Fruit fly (Drosophila melanogaster) whole organism, embryonic: ENCODE data around the gene CG15742.

ENCODE experiments used
- Asciz ChIP-seq: fragments of 200-800 bp; sonication (Bioruptor generic); optimal IDR thresholded peaks from 2 replicates; lab custom pipeline; 2017; ENCODE audit warnings: missing biosample characterization, mild to moderate bottlenecking, missing genetic modification characterization, missing genetic modification reagents
- CG12071 ChIP-seq: fragments of 200-800 bp; sonication (Bioruptor generic); optimal IDR thresholded peaks from 3 replicates; lab custom pipeline; 2018; ENCODE audit warnings: missing biosample characterization, mild to moderate bottlenecking, missing genetic modification characterization
- CG15269 ChIP-seq: fragments of 200-800 bp; sonication (Bioruptor generic); optimal IDR thresholded peaks from 2 replicates; lab custom pipeline; 2018; ENCODE audit warnings: missing biosample characterization, mild to moderate bottlenecking, missing genetic modification characterization, moderate library complexity
- CG15601 ChIP-seq: fragments of 200-800 bp; sonication (Bioruptor generic); optimal IDR thresholded peaks from 3 replicates; lab custom pipeline; 2019; ENCODE audit warnings: missing biosample characterization, mild to moderate bottlenecking, missing genetic modification characterization, moderate library complexity
- CG17612 ChIP-seq: fragments of 200-800 bp; sonication (Bioruptor generic); IDR thresholded peaks from 2 replicates; pipeline ENCODE4 v1.3.6; 2022; ENCODE audit warnings: missing biosample characterization, missing genetic modification characterization
- CG18011 ChIP-seq: fragments of 200-800 bp; sonication (Bioruptor generic); optimal IDR thresholded peaks from 2 replicates; lab custom pipeline; 2017; ENCODE audit warnings: missing biosample characterization, missing genetic modification characterization, mild to moderate bottlenecking, moderate library complexity, missing genotype
- CG18262 ChIP-seq: fragments of 200-800 bp; optimal IDR thresholded peaks from 3 replicates; lab custom pipeline; 2019; ENCODE audit warnings: missing biosample characterization, mild to moderate bottlenecking, missing genetic modification characterization, moderate library complexity
- CG30020 ChIP-seq: fragments of 200-800 bp; optimal IDR thresholded peaks from 2 replicates; lab custom pipeline; 2019; ENCODE audit warnings: missing biosample characterization, mild to moderate bottlenecking, missing genetic modification characterization, moderate library complexity
- CG30403 ChIP-seq: fragments of 200-800 bp; sonication (Bioruptor generic); optimal IDR thresholded peaks from 3 replicates; lab custom pipeline; 2016; ENCODE audit warnings: missing biosample characterization, missing genetic modification characterization
- CG3281 ChIP-seq: fragments of 200-800 bp; sonication (Bioruptor generic); optimal IDR thresholded peaks from 3 replicates; lab custom pipeline; 2017; ENCODE audit warnings: missing biosample characterization, mild to moderate bottlenecking, missing genetic modification characterization
- CG33213 ChIP-seq: fragments of 200-800 bp; sonication (Bioruptor generic); optimal IDR thresholded peaks from 3 replicates; lab custom pipeline; 2016; ENCODE audit warnings: missing biosample characterization, missing genetic modification characterization
- CG3407 ChIP-seq: fragments of 200-800 bp; sonication (Bioruptor generic); optimal IDR thresholded peaks from 2 replicates; lab custom pipeline; 2018; ENCODE audit warnings: missing biosample characterization, mild to moderate bottlenecking, missing genetic modification characterization
- CG34224 ChIP-seq: fragments of 200-800 bp; sonication (Bioruptor generic); IDR thresholded peaks from 3 replicates; pipeline ENCODE4 v1.3.6; 2022; ENCODE audit warnings: missing biosample characterization, missing genetic modification characterization; ENCODE audit not compliant: partially characterized antibody
- CG4404 ChIP-seq: fragments of 200-800 bp; sonication (Bioruptor generic); IDR thresholded peaks from 2 replicates; pipeline ENCODE4 v1.3.6; 2022; ENCODE audit warnings: missing biosample characterization, missing genetic modification characterization
- CG4424 ChIP-seq: fragments of 200-800 bp; sonication (Bioruptor generic); optimal IDR thresholded peaks from 3 replicates; lab custom pipeline; 2016; ENCODE audit warnings: missing biosample characterization, missing genetic modification characterization
- CG7839 ChIP-seq: fragments of 200-800 bp; sonication (Bioruptor generic); optimal IDR thresholded peaks from 3 replicates; lab custom pipeline; 2018; ENCODE audit warnings: missing biosample characterization, mild to moderate bottlenecking, missing genetic modification characterization, moderate library complexity
- CG8281 ChIP-seq: fragments of 200-800 bp; sonication (Bioruptor generic); optimal IDR thresholded peaks from 2 replicates; lab custom pipeline; 2018; ENCODE audit warnings: missing biosample characterization, mild to moderate bottlenecking, missing genetic modification characterization, moderate library complexity
- CG8388 ChIP-seq: fragments of 200-800 bp; sonication (Bioruptor generic); optimal IDR thresholded peaks from 2 replicates; lab custom pipeline; 2019; ENCODE audit warnings: missing biosample characterization, mild to moderate bottlenecking, missing genetic modification characterization, moderate library complexity
- CG8924 ChIP-seq: fragments of 200-800 bp; optimal IDR thresholded peaks from 3 replicates; lab custom pipeline; 2019; ENCODE audit warnings: missing biosample characterization, mild to moderate bottlenecking, missing genetic modification characterization, moderate library complexity
- Dref ChIP-seq: fragments of 200-800 bp; sonication (Bioruptor generic); IDR thresholded peaks from 2 replicates; pipeline ENCODE4 v1.3.6; 2022; ENCODE audit warnings: missing biosample characterization, missing genetic modification characterization
- ERR ChIP-seq: fragments of 200-800 bp; sonication (Bioruptor generic); optimal IDR thresholded peaks from 2 replicates; lab custom pipeline; 2016; ENCODE audit warnings: missing biosample characterization, missing genetic modification characterization
- Fer2 ChIP-seq: fragments of 200-800 bp; sonication (Bioruptor generic); optimal IDR thresholded peaks from 2 replicates; lab custom pipeline; 2018; ENCODE audit warnings: missing biosample characterization, mild to moderate bottlenecking, missing genetic modification characterization, moderate library complexity
- Hsf ChIP-seq: fragments of 200-800 bp; sonication (Bioruptor generic); optimal IDR thresholded peaks from 3 replicates; lab custom pipeline; 2016; ENCODE audit warnings: missing biosample characterization, missing genetic modification characterization
- Med ChIP-seq: fragments of 200-800 bp; sonication (Bioruptor generic); peaks from one replicate; lab custom pipeline; 2016; ENCODE audit warnings: missing biosample characterization, missing genetic modification characterization, mild to moderate bottlenecking, inconsistent platforms, moderate library complexity
- Ptx1 ChIP-seq: fragments of 200-800 bp; sonication (Bioruptor generic); IDR thresholded peaks from 2 replicates; pipeline ENCODE4 v1.3.6; 2022; ENCODE audit warnings: missing biosample characterization, missing genetic modification characterization
- Rx ChIP-seq: fragments of 200-800 bp; sonication (Bioruptor generic); IDR thresholded peaks from 2 replicates; pipeline ENCODE4 v1.3.6; 2022; ENCODE audit warnings: missing biosample characterization, missing genetic modification characterization
- Sin3A ChIP-seq: fragments of >200 bp; optimal IDR thresholded peaks from 2 replicates; lab custom pipeline; 2018
- Spps ChIP-seq: fragments of 200-800 bp; sonication (Bioruptor generic); optimal IDR thresholded peaks from 2 replicates; lab custom pipeline; 2018; ENCODE audit warnings: missing biosample characterization, mild to moderate bottlenecking, missing genetic modification characterization
- Trl ChIP-seq, 3 experiments: fragments of >200 bp in 2 of 3; fragments of 200-800 bp in 1 of 3; sonication (Bioruptor generic) in 1 of 3; optimal IDR thresholded peaks; 2 replicates in 1 of 3; 3 replicates in 2 of 3; lab custom pipeline; 2016 to 2017; ENCODE audit warnings: missing biosample characterization in 1 of 3, missing genetic modification characterization in 1 of 3
- abd-A ChIP-seq: fragments of 200-800 bp; sonication (Bioruptor generic); optimal IDR thresholded peaks from 3 replicates; lab custom pipeline; 2019; ENCODE audit warnings: missing biosample characterization, mild to moderate bottlenecking, missing genetic modification characterization, moderate library complexity
- ap ChIP-seq: fragments of 200-800 bp; sonication (Bioruptor generic); IDR thresholded peaks from 2 replicates; pipeline ENCODE4 v1.3.6; 2022; ENCODE audit warnings: missing biosample characterization, missing genetic modification characterization
- ash1 ChIP-seq: fragments of 200-800 bp; sonication (Bioruptor generic); optimal IDR thresholded peaks from 2 replicates; lab custom pipeline; 2018; ENCODE audit warnings: missing biosample characterization, mild to moderate bottlenecking, missing genetic modification characterization
- bsh ChIP-seq, 2 experiments: fragments of 200-800 bp; sonication (Bioruptor generic); optimal IDR thresholded peaks; 2 replicates each; lab custom pipeline; 2017 to 2018; ENCODE audit warnings: mild to moderate bottlenecking in 2 of 2, missing biosample characterization in 2 of 2, missing genetic modification characterization in 2 of 2, moderate library complexity in 1 of 2
- ftz-f1 ChIP-seq: fragments of 200-800 bp; sonication (Bioruptor generic); optimal IDR thresholded peaks from 2 replicates; lab custom pipeline; 2016; ENCODE audit warnings: missing biosample characterization, missing genetic modification characterization
- gce ChIP-seq: fragments of 200-800 bp; sonication (Bioruptor generic); IDR thresholded peaks from 3 replicates; pipeline ENCODE4 v1.3.6; 2022; ENCODE audit warnings: missing biosample characterization, missing genetic modification characterization
- gem ChIP-seq: fragments of 200-800 bp; sonication (Bioruptor generic); optimal IDR thresholded peaks from 2 replicates; lab custom pipeline; 2019; ENCODE audit warnings: missing biosample characterization, mild to moderate bottlenecking, missing genetic modification characterization, moderate library complexity
- jigr1 ChIP-seq: fragments of 200-800 bp; sonication (Bioruptor generic); IDR thresholded peaks from 3 replicates; pipeline ENCODE4 v1.3.6; 2022; ENCODE audit warnings: missing biosample characterization, missing genetic modification characterization
- lola ChIP-seq, 3 experiments: fragments of >200 bp in 2 of 3; fragments of 200-800 bp in 1 of 3; sonication (Bioruptor generic) in 1 of 3; optimal IDR thresholded peaks; 2 replicates each; lab custom pipeline; 2017 to 2019; ENCODE audit warnings: missing biosample characterization in 3 of 3, missing genetic modification characterization in 3 of 3, mild to moderate bottlenecking in 1 of 3, moderate library complexity in 1 of 3
- pho ChIP-seq: fragments of 200-800 bp; sonication (Bioruptor generic); optimal IDR thresholded peaks from 2 replicates; lab custom pipeline; 2016; ENCODE audit warnings: missing biosample characterization, missing genetic modification characterization
- phol ChIP-seq: fragments of 200-800 bp; sonication (Bioruptor generic); optimal IDR thresholded peaks from 3 replicates; lab custom pipeline; 2018; ENCODE audit warnings: missing biosample characterization, mild to moderate bottlenecking, missing genetic modification characterization, moderate library complexity
- ro ChIP-seq: fragments of 200-800 bp; sonication (Bioruptor generic); IDR thresholded peaks from 2 replicates; pipeline ENCODE4 v1.3.6; 2022; ENCODE audit warnings: missing biosample characterization, missing genetic modification characterization
- sens-2 ChIP-seq: fragments of 200-800 bp; sonication (Bioruptor generic); IDR thresholded peaks from 2 replicates; pipeline ENCODE4 v1.3.6; 2022; ENCODE audit warnings: missing biosample characterization, missing genetic modification characterization
- sima ChIP-seq: fragments of 200-800 bp; sonication (Bioruptor generic); optimal IDR thresholded peaks from 2 replicates; lab custom pipeline; 2016; ENCODE audit warnings: missing biosample characterization, missing genetic modification characterization
- ssp ChIP-seq: fragments of 200-800 bp; sonication (Bioruptor generic); IDR thresholded peaks from 2 replicates; pipeline ENCODE4 v1.3.6; 2022; ENCODE audit warnings: missing biosample characterization, missing genetic modification characterization
- stc ChIP-seq: fragments of 200-800 bp; sonication (Bioruptor generic); IDR thresholded peaks from 2 replicates; pipeline ENCODE4 v1.3.6; 2022; ENCODE audit warnings: missing biosample characterization, missing genetic modification characterization
- tap ChIP-seq: fragments of 200-800 bp; optimal IDR thresholded peaks from 3 replicates; lab custom pipeline; 2019; ENCODE audit warnings: missing biosample characterization, mild to moderate bottlenecking, missing genetic modification characterization, moderate library complexity
- tin ChIP-seq: fragments of 200-800 bp; sonication (Bioruptor generic); optimal IDR thresholded peaks from 3 replicates; lab custom pipeline; 2016; ENCODE audit warnings: missing biosample characterization, missing genetic modification characterization
- trem ChIP-seq: fragments of 200-800 bp; optimal IDR thresholded peaks from 3 replicates; lab custom pipeline; 2019; ENCODE audit warnings: missing biosample characterization, mild to moderate bottlenecking, missing genetic modification characterization, moderate library complexity
- twi ChIP-seq: fragments of 200-800 bp; optimal IDR thresholded peaks from 2 replicates; lab custom pipeline; 2019; ENCODE audit warnings: missing biosample characterization, mild to moderate bottlenecking, missing genetic modification characterization, moderate library complexity
- wor ChIP-seq: fragments of 200-800 bp; sonication (Bioruptor generic); IDR thresholded peaks from 2 replicates; pipeline ENCODE4 v1.3.6; 2022; ENCODE audit warnings: missing biosample characterization, missing genetic modification characterization

CG15742 gene

dm6 chrX:13249732-13250395, 8.4 kb downstream of the CG15742 start (continued):
- TF ChIP-seq Sin3A (lab: Kevin White, UChicago) (no peak), CG8281 (tag; lab: Kevin White, UChicago) (no peak), CG17612 (GFP tag; lab: Robert Waterston, UW) (no peak), bsh (GFP tag; optimal IDR thresholded peaks at IDR 0.05; lab: Kevin White, UChicago) (peak in 1 of 2 experiments; percentile 51), CG33213 (GFP tag; lab: Kevin White, UChicago) (no peak), ro (GFP tag; lab: Robert Waterston, UW) (no peak), CG8388 (GFP tag; lab: Kevin White, UChicago) (peak; percentile 22), Ptx1 (GFP tag; lab: Robert Waterston, UW) (peak; percentile 24; the same call in 1 of the 2 replicates), ssp (GFP tag; lab: Robert Waterston, UW) (0 out of 2 replicates have a peak, but pooled peaks have one; percentile 17), sima (GFP tag; lab: Kevin White, UChicago) (no peak), Hsf (GFP tag; lab: Kevin White, UChicago) (no peak), tin (GFP tag; lab: Kevin White, UChicago) (no peak), Med (GFP tag; lab: Kevin White, UChicago) (no peak), CG18262 (peak; percentile 27), trem (no peak), CG30403 (peak; percentile 23), Spps (tag; lab: Kevin White, UChicago) (no peak), lola (GFP tag; optimal IDR thresholded peaks at IDR 0.05; lab: Kevin White, UChicago) (peak in 1 of 3 experiments; percentile 22), CG4424 (peak; percentile 18), Fer2 (tag; lab: Kevin White, UChicago) (no peak), sens-2 (no peak), tap (tag; lab: Kevin White, UChicago) (no peak), CG12071 (no peak), ERR (GFP tag; lab: Kevin White, UChicago) (no peak), ap (GFP tag; lab: Robert Waterston, UW) (0 out of 2 replicates have a peak, but pooled peaks have one; percentile 7), Asciz (GFP tag; lab: Kevin White, UChicago) (no peak), jigr1 (GFP tag; lab: Robert Waterston, UW) (no peak), gce (GFP tag; lab: Robert Waterston, UW) (no peak), CG8924 (tag; lab: Kevin White, UChicago) (no peak), CG15269 (tag; lab: Kevin White, UChicago) (no peak), CG7839 (tag; lab: Kevin White, UChicago) (no peak), CG4404 (no peak), CG15601 (tag; lab: Kevin White, UChicago) (no peak), ftz-f1 (GFP tag; lab: Kevin White, UChicago) (no peak), Dref (no peak), abd-A (no peak), CG34224 (GFP tag; lab: Robert Waterston, UW) (no peak), Rx (GFP tag; lab: Robert Waterston, UW) (no peak), stc (GFP tag; lab: Robert Waterston, UW) (no peak), gem (tag; lab: Kevin White, UChicago) (peak; percentile 42), wor (peak; percentile 12; the same call in 1 of the 2 replicates), CG3407 (GFP tag; lab: Kevin White, UChicago) (peak; percentile 12), pho (GFP tag; lab: Kevin White, UChicago) (no peak), CG3281 (GFP tag; lab: Kevin White, UChicago) (no peak), CG18011 (GFP tag; lab: Kevin White, UChicago) (no peak), CG30020 (no peak), phol (tag; lab: Kevin White, UChicago) (peak; percentile 36), twi (tag; lab: Kevin White, UChicago) (peak; percentile 67), ash1 (GFP tag; lab: Kevin White, UChicago) (no peak), Trl (optimal IDR thresholded peaks at IDR 0.05; lab: Kevin White, UChicago) (no peak), Trl (GFP tag; optimal IDR thresholded peaks at IDR 0.05; lab: Kevin White, UChicago) (no peak)
